Worm (Caenorhabditis elegans): ENCODE results near the gene fbxa-131.

fbxa-131 gene

ce11 chrV:19745852-19746251 lies 7.6 kb downstream of the fbxa-131 start, which contains the start of gene W04E12.5:
Gene W04E12.5, plus strand, starts transcription at chrV:19746152.
- TF ChIP-seq ceh-13 (GFP tag; optimal IDR thresholded peaks at IDR 0.05) = no peak

ce11 chrV:19747144-19747543 lies 8.9 kb downstream of the fbxa-131 start:
- TF ChIP-seq ceh-36 (tag; optimal IDR thresholded peaks at IDR 0.05) = peak; percentile 81
- TF ChIP-seq ama-1 (optimal IDR thresholded peaks at IDR 0.05) = no peak

DNA sequence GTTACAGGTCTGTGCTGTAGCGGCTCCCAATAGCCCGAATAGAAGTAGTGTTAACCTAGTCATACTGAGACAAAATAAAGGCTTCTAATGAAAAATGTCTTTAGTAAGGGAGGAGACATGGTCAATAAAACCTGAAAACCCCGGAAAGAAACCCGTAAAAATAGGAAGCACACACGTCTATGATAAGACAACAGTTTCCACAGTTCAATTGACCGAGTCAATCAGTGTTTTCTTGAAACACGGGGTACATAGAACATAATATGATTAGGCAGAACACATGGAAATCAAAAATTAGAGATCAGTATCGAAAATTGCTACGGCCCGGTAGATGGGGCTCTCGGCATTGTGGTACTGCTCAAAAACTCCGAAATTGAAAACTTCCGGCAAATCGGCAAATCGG lies 12.9 kb downstream of the fbxa-131 start, which contains the start of gene clec-49:
Gene clec-49, minus strand, starts transcription at position 103 of the 400 bp plus-strand sequence.
- TF ChIP-seq F13C5.2 (tag; optimal IDR thresholded peaks at IDR 0.05) = no peak
- TF ChIP-seq hnd-1 (tag; optimal IDR thresholded peaks at IDR 0.05) = no peak
- TF ChIP-seq aly-1 (tag; optimal IDR thresholded peaks at IDR 0.05) = no peak

ce11 chrV:19752879-19753278 lies 14.7 kb downstream of the fbxa-131 start:
- TF ChIP-seq ama-1 (optimal IDR thresholded peaks at IDR 0.05) (no peak), aly-1 (tag; optimal IDR thresholded peaks at IDR 0.05) (no peak), ceh-13 (GFP tag; optimal IDR thresholded peaks at IDR 0.05) (no peak), flt-1 (GFP tag; IDR thresholded peaks at IDR 0.05) (no peak), tbx-11 (GFP tag; IDR thresholded peaks at IDR 0.05) (no peak), scrt-1 (GFP tag; IDR thresholded peaks at IDR 0.05) (no peak), ceh-36 (tag; optimal IDR thresholded peaks at IDR 0.05) (no peak), tra-4 (tag; optimal IDR thresholded peaks at IDR 0.05) (no peak), hnd-1 (tag; optimal IDR thresholded peaks at IDR 0.05) (no peak), sea-1 (GFP tag; conservative IDR thresholded peaks at IDR 0.05) (no peak), B0310.2 (tag; optimal IDR thresholded peaks at IDR 0.05) (no peak), hmg-4 (GFP tag; optimal IDR thresholded peaks at IDR 0.05) (no peak), F13C5.2 (tag; optimal IDR thresholded peaks at IDR 0.05) (no peak)

ce11 chrV:19754331-19754730 lies 16.1 kb downstream of the fbxa-131 start:
- TF ChIP-seq scrt-1 (GFP tag; IDR thresholded peaks at IDR 0.05) = no peak

- no peak for TF ChIP-seq hmbx-1 (tag; optimal IDR thresholded peaks at IDR 0.05)
- no peak for TF ChIP-seq tra-4 (tag; optimal IDR thresholded peaks at IDR 0.05)
- no peak for TF ChIP-seq hmg-4 (GFP tag; optimal IDR thresholded peaks at IDR 0.05)
- TF ChIP-seq aly-1 (tag; optimal IDR thresholded peaks at IDR 0.05) = no peak
These were observed 17.0 kb downstream of the fbxa-131 start, which contains the start of gene clec-50 for ce11 chrV:19755260-19755659. Gene clec-50, minus strand, starts transcription at chrV:19755368.

DNA sequence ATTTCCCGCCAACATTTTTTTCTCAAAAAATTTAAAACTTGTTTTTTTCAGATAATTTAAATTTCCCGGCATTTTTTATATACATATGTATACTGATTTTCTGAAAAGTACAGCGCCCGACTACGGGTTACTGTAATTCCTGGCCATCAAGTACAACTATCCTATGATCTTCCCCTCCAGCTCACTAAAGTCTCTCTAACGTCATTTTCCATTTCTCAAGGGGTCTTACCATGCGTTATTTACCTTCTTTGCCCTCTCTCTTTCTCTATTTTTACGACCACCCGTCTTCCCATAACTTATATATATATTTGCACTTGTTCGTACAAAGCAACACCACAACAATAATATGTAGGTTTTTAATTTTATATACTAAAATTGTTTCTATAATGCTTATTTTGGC lies 18.0 kb downstream of the fbxa-131 start, which contains the start of gene W04E12.9:
Gene W04E12.9, plus strand, starts transcription at position 301 of the 400 bp plus-strand sequence.
- TF ChIP-seq scrt-1 (GFP tag; IDR thresholded peaks at IDR 0.05) = no peak
- no peak for TF ChIP-seq hmbx-1 (tag; optimal IDR thresholded peaks at IDR 0.05)
- TF ChIP-seq ceh-36 (tag; optimal IDR thresholded peaks at IDR 0.05) = no peak

- no peak for TF ChIP-seq hmg-4 (GFP tag; optimal IDR thresholded peaks at IDR 0.05)
- no peak for TF ChIP-seq scrt-1 (GFP tag; IDR thresholded peaks at IDR 0.05)
- no peak for TF ChIP-seq F13C5.2 (tag; optimal IDR thresholded peaks at IDR 0.05)
- TF ChIP-seq B0310.2 (tag; optimal IDR thresholded peaks at IDR 0.05) = no peak
These were observed 21.1 kb downstream of the fbxa-131 start for ce11 chrV:19759282-19759681.

DNA sequence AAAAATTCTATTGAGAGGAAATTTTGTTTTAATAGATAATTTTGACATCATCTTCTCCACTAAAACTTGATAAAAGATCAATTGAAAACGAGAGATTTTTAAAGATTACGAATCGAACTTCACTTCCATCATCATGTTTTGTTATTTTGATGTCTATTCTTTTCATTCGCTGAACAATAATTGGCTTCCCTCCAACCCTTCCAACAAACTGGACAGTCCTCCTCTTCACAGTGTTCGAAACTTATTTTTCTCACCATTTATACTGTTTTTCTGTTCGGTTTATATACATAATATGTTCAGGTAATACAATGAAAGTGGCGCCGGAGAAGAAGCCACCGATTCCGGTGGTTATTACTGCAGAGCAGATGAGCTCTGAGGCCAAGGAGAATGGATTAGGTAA lies 22.5 kb downstream of the fbxa-131 start, which contains the start of gene M162.5:
Gene M162.5, plus strand, starts transcription at position 301 of the 400 bp plus-strand sequence.
- TF ChIP-seq tbx-37 (GFP tag; conservative IDR thresholded peaks at IDR 0.05) = no peak
- TF ChIP-seq ceh-36 (tag; optimal IDR thresholded peaks at IDR 0.05) = no peak
- no peak for TF ChIP-seq aly-1 (tag; optimal IDR thresholded peaks at IDR 0.05)
- TF ChIP-seq ama-1 (optimal IDR thresholded peaks at IDR 0.05) = no peak
- TF ChIP-seq scrt-1 (GFP tag; IDR thresholded peaks at IDR 0.05) = no peak
- no peak for TF ChIP-seq tra-4 (tag; optimal IDR thresholded peaks at IDR 0.05)
- no peak for TF ChIP-seq hmbx-1 (tag; optimal IDR thresholded peaks at IDR 0.05)
- no peak for TF ChIP-seq F13C5.2 (tag; optimal IDR thresholded peaks at IDR 0.05)
- no peak for TF ChIP-seq pes-1 (GFP tag; IDR thresholded peaks at IDR 0.05)
- TF ChIP-seq B0310.2 (tag; optimal IDR thresholded peaks at IDR 0.05) = no peak

DNA sequence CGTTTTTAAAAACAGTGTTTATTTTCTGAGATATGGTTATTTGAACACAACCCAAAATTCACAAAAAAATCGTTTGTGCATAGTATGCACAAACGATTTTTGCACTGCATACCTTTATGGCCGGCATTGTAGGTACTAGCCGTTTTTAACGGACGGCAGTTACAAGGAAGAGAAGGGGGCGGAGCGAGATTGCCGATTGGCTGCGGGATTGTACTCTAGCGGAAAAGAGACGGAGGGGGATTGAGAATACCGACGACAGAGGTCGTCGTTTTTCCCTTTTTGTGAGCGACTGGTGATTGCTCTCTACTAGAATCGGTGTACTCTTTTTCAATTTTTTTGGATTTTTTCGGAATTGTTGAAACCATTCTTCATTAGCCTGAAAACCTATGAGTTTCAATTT lies 29.5 kb downstream of the fbxa-131 start:
- TF ChIP-seq scrt-1 (GFP tag; IDR thresholded peaks at IDR 0.05) = no peak
- TF ChIP-seq ceh-13 (GFP tag; optimal IDR thresholded peaks at IDR 0.05) = no peak
- no peak for TF ChIP-seq tbx-37 (GFP tag; conservative IDR thresholded peaks at IDR 0.05)
- no peak for TF ChIP-seq flt-1 (GFP tag; IDR thresholded peaks at IDR 0.05)
- TF ChIP-seq hnd-1 (tag; optimal IDR thresholded peaks at IDR 0.05) = no peak
- TF ChIP-seq ceh-36 (tag; optimal IDR thresholded peaks at IDR 0.05) = no peak
- no peak for TF ChIP-seq hmg-4 (GFP tag; optimal IDR thresholded peaks at IDR 0.05)
- no peak for TF ChIP-seq sea-1 (GFP tag; conservative IDR thresholded peaks at IDR 0.05)
- TF ChIP-seq ama-1 (optimal IDR thresholded peaks at IDR 0.05) = no peak
- no peak for TF ChIP-seq pes-1 (GFP tag; IDR thresholded peaks at IDR 0.05)
- no peak for TF ChIP-seq hmbx-1 (tag; optimal IDR thresholded peaks at IDR 0.05)

Measured in whole organism, early embryonic.